Fruit fly (Drosophila melanogaster): ENCODE measurements around the gene agt.

agt gene

dm6 chr3R:6646740-6647139, 13.2 kb downstream of the agt start, which contains the start of gene Taf1 (continued):
- TF ChIP-seq CG9932 (GFP tag; IDR thresholded peaks at IDR 0.05), result peak; percentile 23; the same call in 1 of the 2 replicates
- TF ChIP-seq chinmo (GFP tag; IDR thresholded peaks at IDR 0.05; ENCODE audit: partially characterized antibody), result peak; percentile 86; the same call in 2 of the 4 replicates
- peak; percentile 49; the same call in 2 of the 4 replicates for TF ChIP-seq Dll (GFP tag; IDR thresholded peaks at IDR 0.05; ENCODE audit: partially characterized antibody)
- no peak for TF ChIP-seq ems (GFP tag; optimal IDR thresholded peaks at IDR 0.05)
- TF ChIP-seq bbx (GFP tag; IDR thresholded peaks at IDR 0.05; ENCODE audit: partially characterized antibody), result 0 out of 2 replicates have a peak, but pooled peaks have one; percentile 19
- peak; percentile 98 for TF ChIP-seq crol (GFP tag; IDR thresholded peaks at IDR 0.05)
- TF ChIP-seq CG4617 (GFP tag; optimal IDR thresholded peaks at IDR 0.05; ENCODE audit: borderline replicate concordance), result peak; percentile 98
- TF ChIP-seq Xbp1 (GFP tag; optimal IDR thresholded peaks at IDR 0.05), result peak; percentile 19
- no peak for TF ChIP-seq CG31224 (GFP tag; IDR thresholded peaks at IDR 0.05)
- peak in 1 of 2 experiments; percentile 30 for TF ChIP-seq insv (GFP tag; optimal IDR thresholded peaks at IDR 0.05)
- TF ChIP-seq CG18599 (GFP tag; optimal IDR thresholded peaks at IDR 0.05), result no peak
- TF ChIP-seq Dek (tag; optimal IDR thresholded peaks at IDR 0.05), result peak; percentile 24
- 0 out of 3 replicates have a peak, but pooled peaks have one; percentile 38 for TF ChIP-seq ci (GFP tag; IDR thresholded peaks at IDR 0.05)
- TF ChIP-seq CG9437 (GFP tag; optimal IDR thresholded peaks at IDR 0.05), result no peak
- no peak for TF ChIP-seq CG17802 (tag; optimal IDR thresholded peaks at IDR 0.05)
- peak; percentile 92 for TF ChIP-seq CG34422 (GFP tag; IDR thresholded peaks at IDR 0.05)
- TF ChIP-seq dysf (GFP tag; IDR thresholded peaks at IDR 0.05), result no peak
- TF ChIP-seq inv (GFP tag; IDR thresholded peaks at IDR 0.05; ENCODE audit: partially characterized antibody), result peak; percentile 18; the same call in 1 of the 2 replicates
- peak; percentile 66 for TF ChIP-seq Sin3A (optimal IDR thresholded peaks at IDR 0.05)
- TF ChIP-seq dm (GFP tag; optimal IDR thresholded peaks at IDR 0.05), result peak; percentile 25
- no peak for TF ChIP-seq CG30020 (tag; optimal IDR thresholded peaks at IDR 0.05)
- TF ChIP-seq CG3995 (GFP tag; optimal IDR thresholded peaks at IDR 0.05), result peak; percentile 3
- no peak for TF ChIP-seq h (optimal IDR thresholded peaks at IDR 0.05)
- TF ChIP-seq Dp (GFP tag; optimal IDR thresholded peaks at IDR 0.05), result peak; percentile 41
- 0 out of 3 replicates have a peak, but pooled peaks have one; percentile 11 for TF ChIP-seq CG16813 (GFP tag; IDR thresholded peaks at IDR 0.05; ENCODE audit: partially characterized antibody)
- TF ChIP-seq Ets97D (GFP tag; optimal IDR thresholded peaks at IDR 0.05), result peak; percentile 60
- no peak for TF ChIP-seq Dad (GFP tag; optimal IDR thresholded peaks at IDR 0.05)
- peak; percentile 72; the same call in 1 of the 2 replicates for TF ChIP-seq GATAe (GFP tag; conservative IDR thresholded peaks at IDR 0.05)
- peak; percentile 15 for TF ChIP-seq Mes4 (GFP tag; optimal IDR thresholded peaks at IDR 0.05)
- TF ChIP-seq bigmax (GFP tag; optimal IDR thresholded peaks at IDR 0.05), result peak; percentile 28
- TF ChIP-seq CG1603 (tag; optimal IDR thresholded peaks at IDR 0.05), result no peak
- TF ChIP-seq CG14710 (tag; optimal IDR thresholded peaks at IDR 0.05), result peak; percentile 67
- TF ChIP-seq zfh2 (GFP tag; optimal IDR thresholded peaks at IDR 0.05), result peak; percentile 15
- TF ChIP-seq CG10431 (GFP tag; optimal IDR thresholded peaks at IDR 0.05), result peak; percentile 86
- no peak for TF ChIP-seq Elba2 (GFP tag; optimal IDR thresholded peaks at IDR 0.05)
- TF ChIP-seq BEAF-32 (GFP tag; optimal IDR thresholded peaks at IDR 0.05), result peak; percentile 47
- peak; percentile 26 for TF ChIP-seq CG7928 (GFP tag; optimal IDR thresholded peaks at IDR 0.05)
- no peak for TF ChIP-seq CG12071 (GFP tag; optimal IDR thresholded peaks at IDR 0.05)
- peak; percentile 83 for TF ChIP-seq CG15514 (GFP tag; optimal IDR thresholded peaks at IDR 0.05)
- TF ChIP-seq CG17186 (GFP tag; optimal IDR thresholded peaks at IDR 0.05), result peak; percentile 82
- TF ChIP-seq maf-S (GFP tag; optimal IDR thresholded peaks at IDR 0.05), result peak; percentile 8
- TF ChIP-seq CG2199 (GFP tag; IDR thresholded peaks at IDR 0.05), result peak; percentile 90
- TF ChIP-seq CG13624 (GFP tag; optimal IDR thresholded peaks at IDR 0.05), result peak; percentile 36
- no peak for TF ChIP-seq repo (GFP tag; optimal IDR thresholded peaks at IDR 0.05)
- peak; percentile 98 for TF ChIP-seq gfzf (GFP tag; optimal IDR thresholded peaks at IDR 0.05)
- peak; percentile 73 for TF ChIP-seq CG12659 (GFP tag; optimal IDR thresholded peaks at IDR 0.05)
- 0 out of 3 replicates have a peak, but pooled peaks have one; percentile 13 for TF ChIP-seq mld (GFP tag; IDR thresholded peaks at IDR 0.05; ENCODE audit: partially characterized antibody)
- TF ChIP-seq HmgD (GFP tag; optimal IDR thresholded peaks at IDR 0.05), result peak; percentile 68
- peak; percentile 56 for TF ChIP-seq CG3847 (GFP tag; IDR thresholded peaks at IDR 0.05)
- TF ChIP-seq Opbp (GFP tag; IDR thresholded peaks at IDR 0.05; ENCODE audit: partially characterized antibody), result peak; percentile 63; the same call in 1 of the 3 replicates

Data from whole organism, embryonic.